Worm (Caenorhabditis elegans) whole organism, L4 larva: ENCODE data around the gene teg-1.

ENCODE experiments used
- D1046.2 ChIP-seq: fragments of 200-800 bp; sonication (Bioruptor generic); IDR thresholded peaks from 2 replicates; pipeline ENCODE4 v1.3.6; 2022; ENCODE audit warnings: missing genetic modification characterization, missing compliant biosample characterization
- F10B5.3 ChIP-seq: sonication (generic microtip); optimal IDR thresholded peaks from 2 replicates; lab custom pipeline; 2016; ENCODE audit warnings: mild to moderate bottlenecking, missing genetic modification characterization, missing compliant biosample characterization
- F37D6.2 ChIP-seq: sonication (generic microtip); optimal IDR thresholded peaks from 2 replicates; lab custom pipeline; 2016; ENCODE audit warnings: mild to moderate bottlenecking, missing genetic modification characterization, missing compliant biosample characterization
- F49E8.2 ChIP-seq: sonication (generic microtip); optimal IDR thresholded peaks from 2 replicates; lab custom pipeline; 2016; ENCODE audit warnings: missing compliant biosample characterization, mild to moderate bottlenecking, missing genetic modification characterization, borderline replicate concordance
- T20F7.1 ChIP-seq: fragments of 200-800 bp; sonication (Bioruptor generic); optimal IDR thresholded peaks from 2 replicates; lab custom pipeline; 2018; ENCODE audit warnings: mild to moderate bottlenecking, missing genetic modification characterization, missing compliant biosample characterization
- ZK337.2 ChIP-seq: fragments of 200-800 bp; sonication (Bioruptor generic); IDR thresholded peaks from 2 replicates; pipeline ENCODE4 v1.3.6; 2022; ENCODE audit warnings: missing genetic modification reagents, missing genetic modification characterization, missing compliant biosample characterization
- aha-1 ChIP-seq: fragments of 150-350 bp; peaks from one replicate; lab custom pipeline; 2014; ENCODE audit warnings: missing biosample characterization, missing genetic modification characterization
- aly-2 ChIP-seq: sonication (generic microtip); optimal IDR thresholded peaks from 2 replicates; lab custom pipeline; 2018; ENCODE audit warnings: missing biosample characterization, missing genetic modification characterization
- ceh-28 ChIP-seq: fragments of 150-350 bp; optimal IDR thresholded peaks from 2 replicates; lab custom pipeline; 2014; ENCODE audit warnings: missing biosample characterization, missing genetic modification reagents, missing genetic modification characterization
- ceh-32 ChIP-seq: sonication (generic microtip); optimal IDR thresholded peaks from 2 replicates; lab custom pipeline; 2016; ENCODE audit warnings: mild to moderate bottlenecking, missing genetic modification characterization, missing compliant biosample characterization; ENCODE audit not compliant: poor library complexity
- ceh-44 ChIP-seq: fragments of 200-800 bp; sonication (Bioruptor generic); IDR thresholded peaks from 2 replicates; pipeline ENCODE4 v1.3.6; 2022; ENCODE audit warnings: missing genetic modification reagents, missing genetic modification characterization, missing compliant biosample characterization
- cey-2 ChIP-seq: sonication (generic microtip); optimal IDR thresholded peaks from 3 replicates; lab custom pipeline; 2017; ENCODE audit warnings: missing genetic modification characterization, mild to moderate bottlenecking, missing compliant biosample characterization, antibody characterized with exemption, borderline replicate concordance; ENCODE audit not compliant: insufficient read depth
- ctbp-1 ChIP-seq: fragments of 200-800 bp; sonication (Bioruptor generic); IDR thresholded peaks from 2 replicates; pipeline ENCODE4 v1.3.6; 2022; ENCODE audit warnings: missing genetic modification reagents, missing genetic modification characterization, missing compliant biosample characterization
- daf-16 ChIP-seq, 3 experiments: sonication (generic microtip); optimal IDR thresholded peaks; 2 replicates each; lab custom pipeline; 2016 to 2017; ENCODE audit warnings: missing genetic modification characterization in 3 of 3, missing genetic modification reagents in 3 of 3, mild to moderate bottlenecking in 2 of 3, missing compliant biosample characterization in 2 of 3, missing biosample characterization in 1 of 3, moderate library complexity in 1 of 3
- daf-8 ChIP-seq: fragments of 200-800 bp; sonication (Bioruptor generic); IDR thresholded peaks from 2 replicates; pipeline ENCODE4 v1.3.6; 2022; ENCODE audit warnings: missing genetic modification characterization, missing compliant biosample characterization
- dmd-8 ChIP-seq: fragments of 200-800 bp; sonication (Bioruptor generic); IDR thresholded peaks from 2 replicates; pipeline ENCODE4 v1.3.6; 2022; ENCODE audit warnings: missing genetic modification characterization, missing compliant biosample characterization
- dmd-9 ChIP-seq: fragments of 200-800 bp; sonication (Bioruptor generic); IDR thresholded peaks from 2 replicates; pipeline ENCODE4 v1.3.6; 2022; ENCODE audit warnings: missing genetic modification reagents, missing genetic modification characterization, missing compliant biosample characterization
- dpl-1 ChIP-seq: fragments of 150-350 bp; optimal IDR thresholded peaks from 2 replicates; lab custom pipeline; 2014; ENCODE audit warnings: missing biosample characterization, missing genetic modification reagents, missing genetic modification characterization
- fos-1 ChIP-seq: fragments of 150-350 bp; optimal IDR thresholded peaks from 2 replicates; lab custom pipeline; 2014; ENCODE audit warnings: missing biosample characterization, missing genetic modification characterization
- gei-8 ChIP-seq: fragments of 200-800 bp; sonication (Bioruptor generic); optimal IDR thresholded peaks from 2 replicates; lab custom pipeline; 2018; ENCODE audit warnings: mild to moderate bottlenecking, missing genetic modification characterization, missing compliant biosample characterization
- hif-1 ChIP-seq, 2 experiments: sonication (generic microtip); optimal IDR thresholded peaks; 2 replicates each; lab custom pipeline; 2016 to 2017; ENCODE audit warnings: missing compliant biosample characterization in 2 of 2, missing genetic modification characterization in 2 of 2, missing genetic modification reagents in 2 of 2, missing genotype in 2 of 2, mild to moderate bottlenecking in 1 of 2
- hlh-11 ChIP-seq: fragments of 200-800 bp; sonication (Bioruptor generic); optimal IDR thresholded peaks from 2 replicates; lab custom pipeline; 2018; ENCODE audit warnings: mild to moderate bottlenecking, missing genetic modification characterization, missing compliant biosample characterization
- hlh-30 ChIP-seq: sonication (generic microtip); optimal IDR thresholded peaks from 2 replicates; lab custom pipeline; 2017; ENCODE audit warnings: antibody characterized with exemption, mild to moderate bottlenecking, missing genetic modification characterization, missing compliant biosample characterization; ENCODE audit not compliant: insufficient read depth
- hmg-1.1 ChIP-seq: fragments of 200-800 bp; sonication (Bioruptor generic); IDR thresholded peaks from 2 replicates; pipeline ENCODE4 v1.3.6; 2022; ENCODE audit warnings: missing genetic modification reagents, missing genetic modification characterization, missing compliant biosample characterization
- lin-29 ChIP-seq: fragments of 200-800 bp; sonication (Bioruptor generic); IDR thresholded peaks from 2 replicates; pipeline ENCODE4 v1.3.6; 2022; ENCODE audit warnings: missing genetic modification reagents, missing genetic modification characterization, missing compliant biosample characterization
- lin-39 ChIP-seq: fragments of 150-350 bp; optimal IDR thresholded peaks from 2 replicates; lab custom pipeline; 2014; ENCODE audit warnings: missing biosample characterization, missing genetic modification reagents, missing genetic modification characterization
- lir-3 ChIP-seq: sonication (generic microtip); optimal IDR thresholded peaks from 2 replicates; lab custom pipeline; 2016; ENCODE audit warnings: mild to moderate bottlenecking, missing genetic modification characterization, missing compliant biosample characterization
- lsy-2 ChIP-seq, 2 experiments: fragments of 150-350 bp in 1 of 2; sonication (generic microtip) in 1 of 2; optimal IDR thresholded peaks; 2 replicates each; lab custom pipeline; 2014 to 2017; ENCODE audit warnings: missing biosample characterization in 2 of 2, missing genetic modification characterization in 2 of 2
- madf-9 ChIP-seq: fragments of 200-800 bp; sonication (Bioruptor generic); conservative IDR thresholded peaks from 2 replicates; pipeline ENCODE4 v1.3.6; 2022; ENCODE audit warnings: missing genetic modification reagents, missing genetic modification characterization, missing compliant biosample characterization
- mep-1 ChIP-seq: fragments of 150-350 bp; sonication (generic microtip); optimal IDR thresholded peaks from 3 replicates; lab custom pipeline; 2014; ENCODE audit warnings: missing biosample characterization, missing genetic modification characterization
- mes-2 ChIP-seq: sonication (generic microtip); optimal IDR thresholded peaks from 2 replicates; lab custom pipeline; 2016; ENCODE audit warnings: missing genotype, mild to moderate bottlenecking, missing genetic modification characterization, missing compliant biosample characterization; ENCODE audit not compliant: poor library complexity, severe bottlenecking
- mxl-3 ChIP-seq: fragments of 200-800 bp; sonication (Bioruptor generic); optimal IDR thresholded peaks from 2 replicates; lab custom pipeline; 2018; ENCODE audit warnings: mild to moderate bottlenecking, missing genetic modification characterization, missing compliant biosample characterization
- nhr-10 ChIP-seq: fragments of 150-350 bp; optimal IDR thresholded peaks from 2 replicates; lab custom pipeline; 2014; ENCODE audit warnings: missing biosample characterization, missing genetic modification characterization
- nhr-102 ChIP-seq: sonication (generic microtip); optimal IDR thresholded peaks from 2 replicates; lab custom pipeline; 2016; ENCODE audit warnings: mild to moderate bottlenecking, missing genetic modification characterization, moderate library complexity, missing compliant biosample characterization
- nhr-25 ChIP-seq: sonication (generic microtip); optimal IDR thresholded peaks from 2 replicates; lab custom pipeline; 2017; ENCODE audit warnings: missing genetic modification characterization, mild to moderate bottlenecking, missing compliant biosample characterization, antibody characterized with exemption, moderate library complexity, borderline replicate concordance; ENCODE audit not compliant: insufficient read depth
- nhr-77 ChIP-seq: fragments of 150-350 bp; optimal IDR thresholded peaks from 2 replicates; lab custom pipeline; 2014; ENCODE audit warnings: missing biosample characterization, missing genetic modification characterization
- pqm-1 ChIP-seq: sonication (generic microtip); optimal IDR thresholded peaks from 2 replicates; lab custom pipeline; 2017; ENCODE audit warnings: missing biosample characterization, missing genetic modification characterization
- rbr-2 ChIP-seq: sonication (generic microtip); optimal IDR thresholded peaks from 2 replicates; lab custom pipeline; 2016; ENCODE audit warnings: missing genotype, missing genetic modification characterization, missing compliant biosample characterization
- set-16 ChIP-seq: fragments of 200-800 bp; sonication (Bioruptor generic); IDR thresholded peaks from 2 replicates; pipeline ENCODE4 v1.3.6; 2022; ENCODE audit warnings: missing genetic modification reagents, missing genetic modification characterization, missing compliant biosample characterization
- skn-1 ChIP-seq: fragments of 150-350 bp; optimal IDR thresholded peaks from 2 replicates; lab custom pipeline; 2014; ENCODE audit warnings: missing biosample characterization, missing genetic modification characterization
- snpc-1.2 ChIP-seq: fragments of 200-800 bp; sonication (Bioruptor generic); IDR thresholded peaks from 2 replicates; pipeline ENCODE4 v1.3.6; 2022; ENCODE audit warnings: missing genetic modification reagents, missing genetic modification characterization, missing compliant biosample characterization
- tag-97 ChIP-seq: fragments of 200-800 bp; sonication (Bioruptor generic); IDR thresholded peaks from 2 replicates; pipeline ENCODE4 v1.3.6; 2022; ENCODE audit warnings: missing genetic modification characterization, missing compliant biosample characterization
- unc-130 ChIP-seq: sonication (generic microtip); optimal IDR thresholded peaks from 2 replicates; lab custom pipeline; 2016; ENCODE audit warnings: missing genetic modification reagents, missing genetic modification characterization, missing compliant biosample characterization
- zfp-3 ChIP-seq: fragments of 200-800 bp; sonication (Bioruptor generic); conservative IDR thresholded peaks from 2 replicates; pipeline ENCODE4 v1.3.6; 2022; ENCODE audit warnings: missing genetic modification reagents, missing genetic modification characterization, missing compliant biosample characterization
- zip-11 ChIP-seq: fragments of 200-800 bp; sonication (Bioruptor generic); IDR thresholded peaks from 2 replicates; pipeline ENCODE4 v1.3.6; 2022; ENCODE audit warnings: missing genetic modification characterization, missing compliant biosample characterization
- ztf-7 ChIP-seq: fragments of 150-350 bp; optimal IDR thresholded peaks from 2 replicates; lab custom pipeline; 2014; ENCODE audit warnings: missing biosample characterization, missing genetic modification characterization

teg-1 gene

DNA sequence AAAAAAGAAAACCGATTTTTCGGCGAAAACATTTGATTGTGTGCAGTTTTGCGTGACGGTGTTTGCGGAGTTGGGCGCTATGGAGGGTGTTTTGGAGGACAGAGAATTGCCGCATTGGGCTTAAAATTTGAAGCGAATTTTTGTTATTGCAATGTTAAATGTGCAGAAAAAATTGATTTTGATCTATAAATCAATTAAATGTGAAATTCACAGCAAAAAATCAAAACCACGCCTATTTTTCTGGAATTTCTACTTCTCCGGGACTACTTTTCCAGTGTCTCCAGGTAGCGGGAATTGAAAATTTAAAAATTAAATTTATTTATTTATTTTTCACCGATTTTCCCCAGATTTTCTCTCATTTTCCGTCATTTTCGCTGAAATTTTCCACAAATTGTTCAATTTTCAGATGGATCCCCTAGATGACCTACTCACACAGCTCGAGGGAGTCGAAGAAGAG lies 839 bp downstream of the teg-1 start, which contains the start of gene mcm-10 (continued):
- TF ChIP-seq lir-3 (tag; lab: Kevin White, UChicago) (no peak), hmg-1.1 (GFP tag; lab: Robert Waterston, UW) (peak; percentile 76), lin-29 (GFP tag; lab: Robert Waterston, UW) (no peak), ctbp-1 (GFP tag; lab: Robert Waterston, UW) (peak; percentile 72), nhr-10 (tag; lab: Kevin White, UChicago) (no peak), mes-2 (tag; lab: Kevin White, UChicago) (peak; percentile 86), ZK337.2 (GFP tag; lab: Robert Waterston, UW) (0 out of 2 replicates have a peak, but pooled peaks have one; percentile 50), aly-2 (tag; lab: Kevin White, UChicago) (no peak), nhr-25 (no peak), ztf-7 (tag; lab: Kevin White, UChicago) (no peak), gei-8 (GFP tag; lab: Kevin White, UChicago) (no peak), snpc-1.2 (GFP tag; lab: Robert Waterston, UW) (no peak), aha-1 (tag; lab: Kevin White, UChicago) (peak; percentile 81), T20F7.1 (GFP tag; lab: Kevin White, UChicago) (no peak), daf-16 (GFP tag; optimal IDR thresholded peaks at IDR 0.05; lab: Kevin White, UChicago) (peak in 1 of 2 experiments; percentile 26), daf-16 (tag; optimal IDR thresholded peaks at IDR 0.05; lab: Kevin White, UChicago) (peak; percentile 24), mxl-3 (GFP tag; lab: Kevin White, UChicago) (no peak), F10B5.3 (tag; lab: Kevin White, UChicago) (no peak), nhr-102 (tag; lab: Kevin White, UChicago) (peak; percentile 2), zip-11 (GFP tag; lab: Robert Waterston, UW) (no peak), ceh-32 (tag; lab: Kevin White, UChicago) (no peak), nhr-77 (tag; lab: Kevin White, UChicago) (no peak), skn-1 (no peak), madf-9 (GFP tag; lab: Robert Waterston, UW) (no peak), tag-97 (GFP tag; lab: Robert Waterston, UW) (no peak), hlh-30 (tag; lab: Kevin White, UChicago) (peak; percentile 23), fos-1 (tag; lab: Kevin White, UChicago) (no peak), ceh-44 (peak; percentile 71; the same call in 1 of the 2 replicates), lin-39 (tag; lab: Kevin White, UChicago) (no peak)

DNA sequence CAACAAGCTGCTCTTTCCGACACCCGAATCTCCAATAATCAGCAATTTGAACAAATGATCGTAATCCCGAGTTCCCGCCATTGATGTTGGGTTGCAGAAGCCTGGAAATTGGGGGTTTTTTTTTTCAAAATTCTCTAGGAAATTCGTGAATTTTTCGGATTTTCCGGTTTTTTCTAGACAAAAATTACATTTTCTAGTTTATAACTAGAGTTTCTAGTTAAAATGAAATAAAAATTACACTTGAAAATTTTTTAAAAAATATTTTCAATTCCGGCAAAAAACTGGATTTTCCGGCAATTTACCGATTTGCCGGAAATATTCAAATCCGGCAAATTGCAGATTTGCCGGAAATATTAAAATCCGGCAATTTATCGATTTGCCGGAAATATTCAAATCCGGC lies 6.6 kb downstream of the teg-1 start, which contains the start of gene rab-35:
rab-35 (minus strand) TSS at position 101 of the 400 bp plus-strand sequence.
- TF ChIP-seq zfp-3 (GFP tag; lab: Robert Waterston, UW) (no peak), pqm-1 (tag; lab: Kevin White, UChicago) (no peak), snpc-1.2 (GFP tag; lab: Robert Waterston, UW) (no peak), cey-2 (no peak), lin-29 (GFP tag; lab: Robert Waterston, UW) (no peak), tag-97 (GFP tag; lab: Robert Waterston, UW) (no peak), mep-1 (tag; lab: Kevin White, UChicago) (no peak), skn-1 (no peak)
- TF ChIP-seq, all 104 proteins: peak for 0

- peak; percentile 85 for TF ChIP-seq dmd-9 (GFP tag; lab: Robert Waterston, UW)
- no peak for TF ChIP-seq set-16
- no peak for TF ChIP-seq ceh-32 (tag; lab: Kevin White, UChicago)
- TF ChIP-seq hlh-30 (tag; lab: Kevin White, UChicago): peak; percentile 38
- peak; percentile 29 for TF ChIP-seq rbr-2 (tag; lab: Kevin White, UChicago)
- no peak for TF ChIP-seq aly-2 (tag; lab: Kevin White, UChicago)
- TF ChIP-seq ceh-28 (tag; lab: Kevin White, UChicago): no peak
- no peak for TF ChIP-seq dmd-8
- TF ChIP-seq F49E8.2 (tag; lab: Kevin White, UChicago): no peak
- peak; percentile 92 for TF ChIP-seq ZK337.2 (GFP tag; lab: Robert Waterston, UW)
- TF ChIP-seq daf-8 (GFP tag; lab: Robert Waterston, UW): no peak
- TF ChIP-seq dpl-1 (GFP tag; lab: Kevin White, UChicago): peak; percentile 91
- no peak for TF ChIP-seq F37D6.2 (tag; lab: Kevin White, UChicago)
- peak; percentile 59; the same call in 1 of the 2 replicates for TF ChIP-seq D1046.2 (GFP tag; lab: Robert Waterston, UW)
- TF ChIP-seq hlh-11 (tag; lab: Kevin White, UChicago): peak; percentile 11
- TF ChIP-seq lsy-2 (tag; optimal IDR thresholded peaks at IDR 0.05; lab: Kevin White, UChicago): peak in 1 of 2 experiments; percentile 81
- TF ChIP-seq hif-1 (tag; optimal IDR thresholded peaks at IDR 0.05; lab: Kevin White, UChicago): peak in 1 of 2 experiments; percentile 89
- peak; percentile 94 for TF ChIP-seq unc-130 (GFP tag; lab: Kevin White, UChicago)
Observed at ce11 chrIII:11290554-11290953, 27.5 kb downstream of the teg-1 start, which contains the start of the genes gly-9, mib-1 and smc-3. Gene gly-9 (minus strand): TSS chrIII:11290580. Gene mib-1 (minus strand): TSS chrIII:11290676. Gene smc-3 (plus strand): TSS chrIII:11290904.
